Worm (Caenorhabditis elegans) whole organism, mixed stage, embryonic: ENCODE measurements around the gene AH10.4.

Source experiments
- bed-3 ChIP-seq: fragments of 200-800 bp; sonication (Bioruptor generic); optimal IDR thresholded peaks from 3 replicates; lab custom pipeline; 2018; ENCODE audit warnings: mild to moderate bottlenecking, missing genetic modification characterization, moderate library complexity, missing compliant biosample characterization
- blmp-1 ChIP-seq: fragments of 150-350 bp; optimal IDR thresholded peaks from 2 replicates; lab custom pipeline; 2014; ENCODE audit warnings: missing biosample characterization, missing genetic modification characterization
- ceh-39 ChIP-seq: fragments of 150-350 bp; optimal IDR thresholded peaks from 2 replicates; lab custom pipeline; 2014; ENCODE audit warnings: missing biosample characterization, missing genetic modification characterization
- ceh-43 ChIP-seq: fragments of 200-800 bp; sonication (Bioruptor generic); optimal IDR thresholded peaks from 2 replicates; lab custom pipeline; 2018; ENCODE audit warnings: mild to moderate bottlenecking, missing genetic modification characterization, moderate library complexity, missing compliant biosample characterization
- drap-1 ChIP-seq: fragments of 200-800 bp; sonication (Bioruptor generic); optimal IDR thresholded peaks from 3 replicates; lab custom pipeline; 2018; ENCODE audit warnings: mild to moderate bottlenecking, missing genetic modification characterization, missing compliant biosample characterization
- lin-13 ChIP-seq: fragments of 150-350 bp; optimal IDR thresholded peaks from 2 replicates; lab custom pipeline; 2014; ENCODE audit warnings: missing biosample characterization, missing genetic modification characterization
- lsy-2 ChIP-seq: fragments of 150-350 bp; optimal IDR thresholded peaks from 2 replicates; lab custom pipeline; 2014; ENCODE audit warnings: missing biosample characterization, missing genetic modification characterization
- nhr-237 ChIP-seq: fragments of 150-350 bp; optimal IDR thresholded peaks from 2 replicates; lab custom pipeline; 2014; ENCODE audit warnings: missing biosample characterization, missing genetic modification characterization
- nhr-76 ChIP-seq: sonication (generic microtip); optimal IDR thresholded peaks from 2 replicates; lab custom pipeline; 2017; ENCODE audit warnings: missing biosample characterization, missing genetic modification characterization
- sptf-1 ChIP-seq: sonication (generic microtip); optimal IDR thresholded peaks from 2 replicates; lab custom pipeline; 2017; ENCODE audit warnings: mild to moderate bottlenecking, missing genetic modification characterization, moderate library complexity, missing compliant biosample characterization
- zip-8 ChIP-seq: fragments of 150-350 bp; optimal IDR thresholded peaks from 2 replicates; lab custom pipeline; 2014; ENCODE audit warnings: missing biosample characterization, missing genetic modification characterization
- ztf-11 ChIP-seq: fragments of 150-350 bp; optimal IDR thresholded peaks from 2 replicates; lab custom pipeline; 2014; ENCODE audit warnings: missing biosample characterization, missing genetic modification characterization

DNA sequence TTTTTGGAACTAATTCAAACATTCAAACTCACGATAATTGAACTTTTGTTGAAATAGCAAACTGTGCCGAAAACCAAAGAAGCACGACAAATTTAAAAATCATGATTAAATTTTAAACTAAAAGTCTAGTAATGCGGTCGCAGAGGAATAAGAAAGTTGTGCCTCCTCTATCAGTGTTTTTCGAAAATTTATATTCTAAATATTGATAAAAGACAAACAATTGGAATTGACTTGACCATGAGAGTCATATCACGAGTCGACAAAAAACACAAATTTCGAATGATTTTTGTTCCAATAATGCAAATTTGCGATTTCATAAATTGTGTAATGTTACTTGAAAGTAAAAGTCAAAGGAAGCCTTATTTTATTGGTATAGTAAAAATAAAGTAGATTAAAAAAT is 23.0 kb upstream of the AH10.4 start, which contains the start of gene cest-1.2:
- TF ChIP-seq ztf-11 (tag; lab: Kevin White, UChicago) (no peak), blmp-1 (tag; lab: Kevin White, UChicago) (no peak), drap-1 (GFP tag; lab: Kevin White, UChicago) (no peak), sptf-1 (tag; lab: Kevin White, UChicago) (no peak), nhr-237 (tag; lab: Kevin White, UChicago) (no peak), nhr-76 (tag; lab: Kevin White, UChicago) (no peak), zip-8 (tag; lab: Kevin White, UChicago) (no peak), lin-13 (tag; lab: Kevin White, UChicago) (no peak), bed-3 (GFP tag; lab: Kevin White, UChicago) (no peak), ceh-39 (tag; lab: Kevin White, UChicago) (no peak), lsy-2 (no peak), ceh-43 (GFP tag; lab: Kevin White, UChicago) (no peak)
